Worm (Caenorhabditis elegans) whole organism, midembryonic: ENCODE data around the gene clec-160.

Experiments
- T22C8.4 ChIP-seq: fragments of 200-800 bp; sonication (Bioruptor generic); IDR thresholded peaks from 2 replicates; pipeline ENCODE4 v1.3.6; 2022; ENCODE audit warnings: missing genetic modification characterization, missing compliant biosample characterization
- cog-1 ChIP-seq: sonication (generic microtip); optimal IDR thresholded peaks from 2 replicates; lab custom pipeline; 2016; ENCODE audit warnings: missing genetic modification characterization, missing compliant biosample characterization
- flt-1 ChIP-seq: fragments of 200-800 bp; sonication (Bioruptor generic); IDR thresholded peaks from 2 replicates; pipeline ENCODE4 v1.3.6; 2022; ENCODE audit warnings: missing genetic modification characterization, missing compliant biosample characterization
- klf-2 ChIP-seq: fragments of 200-800 bp; sonication (Bioruptor generic); conservative IDR thresholded peaks from 2 replicates; pipeline ENCODE4 v1.3.6; 2022; ENCODE audit warnings: missing genetic modification reagents, missing genetic modification characterization, missing compliant biosample characterization
- med-1 ChIP-seq: sonication (generic microtip); optimal IDR thresholded peaks from 2 replicates; lab custom pipeline; 2017; ENCODE audit warnings: missing genetic modification characterization, mild to moderate bottlenecking, missing compliant biosample characterization, antibody characterized with exemption, missing genetic modification reagents; ENCODE audit not compliant: insufficient read depth
- ref-1 ChIP-seq: fragments of 200-800 bp; sonication (Bioruptor generic); conservative IDR thresholded peaks from 2 replicates; pipeline ENCODE4 v1.3.6; 2022; ENCODE audit warnings: missing genetic modification reagents, missing genetic modification characterization, missing compliant biosample characterization
- tab-1 ChIP-seq: fragments of 200-800 bp; sonication (Bioruptor generic); IDR thresholded peaks from 2 replicates; pipeline ENCODE4 v1.3.6; 2022; ENCODE audit warnings: missing genetic modification characterization, missing compliant biosample characterization
- ztf-23 ChIP-seq: fragments of 200-800 bp; sonication (Bioruptor generic); IDR thresholded peaks from 2 replicates; pipeline ENCODE4 v1.3.6; 2022; ENCODE audit warnings: missing genetic modification reagents, missing genetic modification characterization, missing compliant biosample characterization
- ztf-29 ChIP-seq: fragments of 200-800 bp; sonication (Bioruptor generic); IDR thresholded peaks from 2 replicates; pipeline ENCODE4 v1.3.6; 2022; ENCODE audit warnings: missing genetic modification reagents, missing genetic modification characterization, missing compliant biosample characterization

clec-160 gene

ce11 chrIII:8237827-8238226 is 37.9 kb downstream of the clec-160 start, which contains the start of gene tsp-2:
Gene tsp-2 (minus strand): TSS chrIII:8237935.
- TF ChIP-seq ref-1 (GFP tag; lab: Robert Waterston, UW) (no peak), ztf-23 (no peak), cog-1 (tag; lab: Kevin White, UChicago) (no peak), klf-2 (no peak), flt-1 (no peak), med-1 (GFP tag; lab: Kevin White, UChicago) (no peak), tab-1 (GFP tag; lab: Robert Waterston, UW) (no peak), ztf-29 (GFP tag; lab: Robert Waterston, UW) (no peak), T22C8.4 (GFP tag; lab: Robert Waterston, UW) (no peak)

- TF ChIP-seq klf-2 (no peak), cog-1 (tag; lab: Kevin White, UChicago) (no peak), T22C8.4 (GFP tag; lab: Robert Waterston, UW) (no peak), tab-1 (GFP tag; lab: Robert Waterston, UW) (no peak), ztf-23 (no peak), med-1 (GFP tag; lab: Kevin White, UChicago) (no peak)
Observed at ce11 chrIII:8235880-8236279, 39.9 kb downstream of the clec-160 start, which contains the start of gene C02F5.5. Gene C02F5.5 (plus strand): TSS chrIII:8236180.

- TF ChIP-seq T22C8.4 (GFP tag; lab: Robert Waterston, UW) (no peak), ref-1 (GFP tag; lab: Robert Waterston, UW) (no peak), cog-1 (tag; lab: Kevin White, UChicago) (no peak), klf-2 (no peak), ztf-23 (no peak), flt-1 (no peak), med-1 (GFP tag; lab: Kevin White, UChicago) (no peak), ztf-29 (GFP tag; lab: Robert Waterston, UW) (no peak), tab-1 (GFP tag; lab: Robert Waterston, UW) (no peak)
Observed at ce11 chrIII:8235358-8235757, 40.4 kb downstream of the clec-160 start, which contains the start of gene C02F5.14. Gene C02F5.14 (minus strand): TSS chrIII:8235514.

ce11 chrIII:8232634-8233033 is 43.1 kb downstream of the clec-160 start, which contains the start of gene henn-1:
Gene henn-1 (plus strand): TSS chrIII:8232651.
- no peak for TF ChIP-seq ztf-23
- no peak for TF ChIP-seq tab-1 (GFP tag; lab: Robert Waterston, UW)
- TF ChIP-seq flt-1, result no peak
- no peak for TF ChIP-seq ztf-29 (GFP tag; lab: Robert Waterston, UW)
- no peak for TF ChIP-seq T22C8.4 (GFP tag; lab: Robert Waterston, UW)
- TF ChIP-seq cog-1 (tag; lab: Kevin White, UChicago), result no peak
- no peak for TF ChIP-seq med-1 (GFP tag; lab: Kevin White, UChicago)
- TF ChIP-seq ref-1 (GFP tag; lab: Robert Waterston, UW), result no peak
- TF ChIP-seq klf-2, result no peak

ce11 chrIII:8229480-8229879 is 46.3 kb downstream of the clec-160 start:
- no peak for TF ChIP-seq ref-1 (GFP tag; lab: Robert Waterston, UW)
- TF ChIP-seq klf-2, result no peak
- TF ChIP-seq flt-1, result no peak
- TF ChIP-seq cog-1 (tag; lab: Kevin White, UChicago), result no peak
- TF ChIP-seq med-1 (GFP tag; lab: Kevin White, UChicago), result no peak

ce11 chrIII:8228916-8229315 is 46.9 kb downstream of the clec-160 start:
- TF ChIP-seq ref-1 (GFP tag; lab: Robert Waterston, UW) (no peak), klf-2 (no peak), cog-1 (tag; lab: Kevin White, UChicago) (no peak), tab-1 (GFP tag; lab: Robert Waterston, UW) (no peak), med-1 (GFP tag; lab: Kevin White, UChicago) (no peak), flt-1 (no peak), T22C8.4 (GFP tag; lab: Robert Waterston, UW) (no peak)

- TF ChIP-seq flt-1 (peak; percentile 63), ztf-23 (no peak)
Observed at ce11 chrIII:8227511-8227910, 48.3 kb downstream of the clec-160 start, which contains the start of gene fbxl-1. Gene fbxl-1 (plus strand): TSS chrIII:8227830.

- TF ChIP-seq med-1 (GFP tag; lab: Kevin White, UChicago) (no peak), flt-1 (no peak), ztf-29 (GFP tag; lab: Robert Waterston, UW) (no peak), cog-1 (tag; lab: Kevin White, UChicago) (no peak), klf-2 (no peak), tab-1 (GFP tag; lab: Robert Waterston, UW) (no peak), T22C8.4 (GFP tag; lab: Robert Waterston, UW) (no peak), ztf-23 (no peak), ref-1 (GFP tag; lab: Robert Waterston, UW) (no peak)
Observed at ce11 chrIII:8226178-8226577, 49.6 kb downstream of the clec-160 start, which contains the start of gene rfs-1. Gene rfs-1 (plus strand): TSS chrIII:8226478.

ce11 chrIII:8224769-8225168 is 51.0 kb downstream of the clec-160 start, which contains the start of gene mob-4:
Gene mob-4 (plus strand): TSS chrIII:8225097.
- TF ChIP-seq ref-1 (GFP tag; lab: Robert Waterston, UW) (no peak), cog-1 (tag; lab: Kevin White, UChicago) (no peak), tab-1 (GFP tag; lab: Robert Waterston, UW) (no peak), flt-1 (no peak), klf-2 (no peak), T22C8.4 (GFP tag; lab: Robert Waterston, UW) (no peak), ztf-29 (GFP tag; lab: Robert Waterston, UW) (no peak), med-1 (GFP tag; lab: Kevin White, UChicago) (no peak), ztf-23 (no peak)
